Worm (Caenorhabditis elegans): ENCODE results near the gene Y54F10AM.15.

The Y54F10AM.15 gene

DNA sequence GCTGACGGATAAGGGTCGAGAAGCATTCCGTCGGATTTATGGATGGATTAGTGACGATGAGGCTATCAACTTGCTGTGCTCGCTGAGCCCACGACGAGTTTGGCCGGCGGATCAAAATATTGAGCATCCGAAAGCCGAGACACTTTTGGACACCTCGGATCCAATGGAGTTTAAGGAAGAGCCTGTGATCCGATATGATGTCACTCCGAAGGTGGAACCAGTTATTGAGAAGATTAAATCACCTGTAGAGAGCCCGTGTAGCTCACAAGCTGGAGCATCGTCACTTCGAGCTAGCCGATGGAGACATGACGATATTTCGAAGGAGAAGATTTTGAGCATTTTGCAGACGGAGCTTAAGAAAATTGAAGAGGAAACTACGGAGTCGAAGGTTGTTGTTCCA lies 12.0 kb upstream of the Y54F10AM.15 start:
- TF ChIP-seq dmd-9 (GFP tag; IDR thresholded peaks at IDR 0.05) = no peak
- peak; percentile 93 for TF ChIP-seq aha-1 (tag)

DNA sequence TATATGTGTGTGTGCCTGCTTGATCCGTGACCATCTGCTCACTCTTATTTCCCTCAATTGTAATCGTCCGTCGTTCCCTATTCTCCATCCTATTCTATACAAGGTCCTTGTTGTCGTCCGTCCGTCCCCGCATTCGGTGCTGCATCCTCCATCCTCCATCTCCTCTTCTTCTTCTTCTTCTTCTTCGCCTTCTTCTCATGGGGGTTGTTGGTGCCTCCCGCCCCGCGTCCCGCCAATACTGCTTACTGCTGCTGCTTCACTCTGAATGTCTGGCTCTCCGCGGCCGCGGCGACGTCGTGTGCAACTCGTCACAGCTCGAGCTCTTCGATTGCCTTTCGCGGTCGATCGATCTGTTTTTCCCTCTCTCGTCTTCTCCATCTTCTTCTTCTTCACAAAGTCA lies 6.6 kb upstream of the Y54F10AM.15 start:
- TF ChIP-seq tra-1 (GFP tag; IDR thresholded peaks at IDR 0.05) = no peak
- TF ChIP-seq mep-1 (tag; optimal IDR thresholded peaks at IDR 0.05) = peak; percentile 60
- 0 out of 2 replicates have a peak, but pooled peaks have one; percentile 24 for TF ChIP-seq mdt-29 (GFP tag; IDR thresholded peaks at IDR 0.05)
- no peak for TF ChIP-seq nhr-6 (tag; optimal IDR thresholded peaks at IDR 0.05)
- peak in 1 of 2 experiments; percentile 19 for TF ChIP-seq mdl-1 (tag; optimal IDR thresholded peaks at IDR 0.05)
- peak in 1 of 2 experiments; percentile 25 for TF ChIP-seq unc-62 (GFP tag; optimal IDR thresholded peaks at IDR 0.05 in 1 of 2)
- no peak for TF ChIP-seq unc-62 (tag; optimal IDR thresholded peaks at IDR 0.05)
- TF ChIP-seq ztf-11 (tag; optimal IDR thresholded peaks at IDR 0.05) = no peak
- no peak for TF ChIP-seq nhr-28 (tag; optimal IDR thresholded peaks at IDR 0.05)
- peak; percentile 93 for TF ChIP-seq set-16 (GFP tag; IDR thresholded peaks at IDR 0.05)
- TF ChIP-seq hlh-30 (tag; optimal IDR thresholded peaks at IDR 0.05; ENCODE audit: insufficient read depth) = peak; percentile 73
- TF ChIP-seq aly-2 (tag; optimal IDR thresholded peaks at IDR 0.05) = no peak
- no peak for TF ChIP-seq ceh-62 (tag; optimal IDR thresholded peaks at IDR 0.05)
- no peak for TF ChIP-seq ceh-20 (GFP tag; IDR thresholded peaks at IDR 0.05)
- peak; percentile 25; the same call in 1 of the 2 replicates for TF ChIP-seq ceh-44 (GFP tag; IDR thresholded peaks at IDR 0.05)
- TF ChIP-seq nhr-42 (GFP tag; IDR thresholded peaks at IDR 0.05) = no peak
- TF ChIP-seq nhr-111 (GFP tag; optimal IDR thresholded peaks at IDR 0.05) = no peak
- TF ChIP-seq F37D6.2 (tag; optimal IDR thresholded peaks at IDR 0.05) = peak; percentile 52
- no peak for TF ChIP-seq dpl-1 (GFP tag; optimal IDR thresholded peaks at IDR 0.05)
- TF ChIP-seq rbr-2 (tag; optimal IDR thresholded peaks at IDR 0.05) = peak; percentile 66
- peak; percentile 57 for TF ChIP-seq fkh-10 (GFP tag; optimal IDR thresholded peaks at IDR 0.05)
- TF ChIP-seq mes-2 (tag; optimal IDR thresholded peaks at IDR 0.05; ENCODE audit: poor library complexity, severe bottlenecking) = peak; percentile 33
- peak; percentile 2 for TF ChIP-seq hlh-11 (tag; optimal IDR thresholded peaks at IDR 0.05)
- no peak for TF ChIP-seq D1046.2 (GFP tag; IDR thresholded peaks at IDR 0.05)
- no peak for TF ChIP-seq lin-29 (GFP tag; IDR thresholded peaks at IDR 0.05)
- TF ChIP-seq hmg-1.1 (GFP tag; IDR thresholded peaks at IDR 0.05) = peak; percentile 59
- peak; percentile 11 to 56 for TF ChIP-seq lsy-2 (tag; optimal IDR thresholded peaks at IDR 0.05)
- TF ChIP-seq tag-97 (GFP tag; IDR thresholded peaks at IDR 0.05) = no peak
- TF ChIP-seq hif-1 (tag; optimal IDR thresholded peaks at IDR 0.05) = peak in 1 of 2 experiments; percentile 32
- TF ChIP-seq F26F4.8 (GFP tag; conservative IDR thresholded peaks at IDR 0.05) = no peak
- no peak for TF ChIP-seq ceh-32 (tag; optimal IDR thresholded peaks at IDR 0.05; ENCODE audit: poor library complexity)
- TF ChIP-seq aha-1 (tag) = peak; percentile 74
- TF ChIP-seq zag-1 (tag; optimal IDR thresholded peaks at IDR 0.05) = no peak

DNA sequence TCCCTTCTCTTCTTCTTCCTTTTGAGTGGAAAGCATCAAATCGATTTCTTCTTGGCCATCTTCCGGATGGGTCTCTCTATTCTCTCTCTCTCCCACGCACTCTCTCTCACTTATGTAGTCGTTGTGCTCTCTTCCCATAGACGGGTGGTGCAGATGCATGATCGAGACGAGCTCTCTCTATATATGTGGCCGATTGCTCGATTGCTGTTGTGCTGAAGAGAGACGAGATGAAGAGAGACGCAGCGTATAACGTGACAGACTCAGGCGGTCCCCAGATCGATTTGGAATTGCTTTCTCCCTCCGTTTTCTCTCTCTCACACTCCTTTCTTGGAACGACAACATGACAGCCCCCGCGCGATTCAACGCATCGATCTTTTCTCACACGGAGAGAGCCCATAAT lies 4.2 kb upstream of the Y54F10AM.15 start:
- TF ChIP-seq hmg-1.1 (GFP tag; IDR thresholded peaks at IDR 0.05) (peak; percentile 31; the same call in 1 of the 2 replicates), hif-1 (tag; optimal IDR thresholded peaks at IDR 0.05) (peak in 1 of 2 experiments; percentile 14), set-16 (GFP tag; IDR thresholded peaks at IDR 0.05) (peak; percentile 44; the same call in 1 of the 2 replicates), T20F7.1 (GFP tag; optimal IDR thresholded peaks at IDR 0.05) (no peak), madf-5 (GFP tag; IDR thresholded peaks at IDR 0.05) (no peak), pha-4 (GFP tag; IDR thresholded peaks at IDR 0.05) (no peak), pha-4 (tag; optimal IDR thresholded peaks at IDR 0.05) (no peak), snpc-1.2 (GFP tag; IDR thresholded peaks at IDR 0.05) (no peak), zag-1 (tag; optimal IDR thresholded peaks at IDR 0.05) (no peak), nhr-10 (tag; optimal IDR thresholded peaks at IDR 0.05) (no peak), hlh-30 (tag; optimal IDR thresholded peaks at IDR 0.05; ENCODE audit: insufficient read depth) (peak; percentile 88), ceh-20 (GFP tag; IDR thresholded peaks at IDR 0.05) (no peak), mes-2 (tag; optimal IDR thresholded peaks at IDR 0.05; ENCODE audit: poor library complexity, severe bottlenecking) (no peak), mep-1 (tag; optimal IDR thresholded peaks at IDR 0.05) (peak; percentile 44), T26A8.4 (GFP tag; IDR thresholded peaks at IDR 0.05) (no peak), daf-8 (GFP tag; IDR thresholded peaks at IDR 0.05) (no peak), egl-43 (GFP tag; IDR thresholded peaks at IDR 0.05) (no peak), tra-1 (GFP tag; IDR thresholded peaks at IDR 0.05) (no peak), ctbp-1 (GFP tag; IDR thresholded peaks at IDR 0.05) (no peak), rbr-2 (tag; optimal IDR thresholded peaks at IDR 0.05) (peak; percentile 65), mdl-1 (tag; optimal IDR thresholded peaks at IDR 0.05) (peak in 1 of 2 experiments; percentile 45), zfp-3 (GFP tag; conservative IDR thresholded peaks at IDR 0.05) (no peak), fkh-10 (GFP tag; optimal IDR thresholded peaks at IDR 0.05) (no peak), F49E8.2 (tag; optimal IDR thresholded peaks at IDR 0.05; ENCODE audit: borderline replicate concordance) (no peak), lir-3 (tag; optimal IDR thresholded peaks at IDR 0.05) (no peak), nhr-237 (tag; optimal IDR thresholded peaks at IDR 0.05) (no peak)

Data from whole organism, L4 larva.